Fruit fly (Drosophila melanogaster): ENCODE measurements around the gene Teh3.

DNA sequence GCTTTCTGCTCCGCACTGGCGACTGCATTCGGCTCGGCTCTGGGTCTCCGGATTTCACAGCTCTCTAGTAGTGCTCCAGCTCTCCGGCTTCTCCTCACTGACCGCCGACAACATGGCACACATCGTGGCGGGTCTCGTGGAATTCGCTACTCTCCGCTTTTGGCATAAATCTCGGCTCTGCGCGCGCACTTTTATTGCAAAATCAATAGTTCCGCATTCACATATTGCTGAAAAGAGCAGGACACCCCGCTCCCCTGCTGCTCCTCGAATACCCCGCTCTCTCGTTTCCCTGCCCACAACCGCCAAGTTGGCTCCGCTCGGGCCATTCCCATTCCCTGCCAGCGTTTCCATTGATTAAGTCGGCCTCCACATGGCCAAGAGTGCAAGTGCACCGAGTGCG is 796 bp upstream of the Teh3 start:
- TF ChIP-seq CG8478 (optimal IDR thresholded peaks at IDR 0.05): no peak
- no peak for TF ChIP-seq CTCF (optimal IDR thresholded peaks at IDR 0.05)

Measured in S2 (cell line).